Worm (Caenorhabditis elegans): Measurements from ENCODE around the gene F40G9.15.
A peak's percentile ranks its signal among the peaks of the same experiment; 100 is the strongest.

The F40G9.15 gene

ce11 chrIII:191803-192202 is 9.6 kb downstream of the F40G9.15 start, which contains the start of gene sec-20:
Gene sec-20, plus strand, starts transcription at chrIII:192103.
- TF ChIP-seq snu-23 (GFP tag; optimal IDR thresholded peaks at IDR 0.05) (no peak), tlp-1 (tag; optimal IDR thresholded peaks at IDR 0.05) (no peak), lin-35 (GFP tag; optimal IDR thresholded peaks at IDR 0.05) (no peak), unc-62 (GFP tag; optimal IDR thresholded peaks at IDR 0.05) (no peak), ztf-11 (tag; optimal IDR thresholded peaks at IDR 0.05) (no peak)

DNA sequence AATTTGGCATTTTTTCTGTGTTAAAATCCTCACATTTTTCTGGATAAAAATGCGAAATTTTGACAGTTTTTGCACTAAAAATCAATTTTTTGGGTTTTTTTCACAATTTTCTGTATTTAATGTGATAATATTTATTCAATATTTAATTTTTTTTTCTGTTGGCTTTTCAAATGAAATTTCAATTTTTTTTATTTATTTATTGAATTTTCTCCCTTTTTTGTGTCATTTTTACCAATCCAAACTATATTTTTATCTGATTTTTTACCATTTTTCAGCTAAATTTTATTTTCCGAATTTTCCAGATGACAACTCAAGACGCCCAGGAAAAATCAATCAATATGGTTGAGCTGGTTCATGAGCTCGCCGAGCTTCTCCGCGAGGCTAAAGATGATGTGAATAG is 12.0 kb downstream of the F40G9.15 start, which contains the start of gene F40G9.17:
Gene F40G9.17, plus strand, starts transcription at position 301 of the 400 bp plus-strand sequence.
- TF ChIP-seq C16A3.4 (tag; optimal IDR thresholded peaks at IDR 0.05) (no peak), zag-1 (tag; optimal IDR thresholded peaks at IDR 0.05) (no peak), mep-1 (tag; optimal IDR thresholded peaks at IDR 0.05) (no peak), nhr-85 (tag) (peak; percentile 10), lir-3 (tag; optimal IDR thresholded peaks at IDR 0.05; ENCODE audit: poor library complexity) (no peak), tlp-1 (tag; optimal IDR thresholded peaks at IDR 0.05) (no peak), ces-1 (GFP tag; optimal IDR thresholded peaks at IDR 0.05) (no peak)

DNA sequence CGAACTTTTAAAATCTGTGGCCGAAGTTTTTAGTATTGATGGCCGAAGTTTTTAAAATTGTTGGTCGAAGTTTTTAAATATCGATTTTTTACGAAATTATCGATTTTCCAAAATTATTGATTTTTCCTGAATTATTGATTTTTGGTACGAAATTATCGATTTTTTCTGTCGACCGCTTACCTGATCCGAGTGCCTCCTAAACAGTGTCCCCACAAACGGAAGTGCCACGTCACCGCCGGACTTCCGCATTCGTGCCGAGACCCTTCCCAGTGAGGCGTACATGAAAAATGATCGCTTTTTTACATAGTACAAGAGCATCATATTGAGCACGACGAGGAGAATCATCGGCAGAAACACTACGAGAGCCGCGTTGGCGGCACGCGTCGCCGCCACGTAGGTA is 21.8 kb downstream of the F40G9.15 start:
- TF ChIP-seq efl-1 (optimal IDR thresholded peaks at IDR 0.05) (no peak), efl-1 (GFP tag; optimal IDR thresholded peaks at IDR 0.05 in 1 of 2) (peak in 1 of 2 experiments; percentile 67), ceh-8 (GFP tag; optimal IDR thresholded peaks at IDR 0.05) (no peak)

ce11 chrIII:207023-207422 is 24.8 kb downstream of the F40G9.15 start, which contains the start of gene W10C4.1:
Gene W10C4.1, minus strand, starts transcription at chrIII:207123.
- TF ChIP-seq unc-98 (GFP tag; IDR thresholded peaks at IDR 0.05) (no peak), nhr-85 (tag) (peak; percentile 36)

DNA sequence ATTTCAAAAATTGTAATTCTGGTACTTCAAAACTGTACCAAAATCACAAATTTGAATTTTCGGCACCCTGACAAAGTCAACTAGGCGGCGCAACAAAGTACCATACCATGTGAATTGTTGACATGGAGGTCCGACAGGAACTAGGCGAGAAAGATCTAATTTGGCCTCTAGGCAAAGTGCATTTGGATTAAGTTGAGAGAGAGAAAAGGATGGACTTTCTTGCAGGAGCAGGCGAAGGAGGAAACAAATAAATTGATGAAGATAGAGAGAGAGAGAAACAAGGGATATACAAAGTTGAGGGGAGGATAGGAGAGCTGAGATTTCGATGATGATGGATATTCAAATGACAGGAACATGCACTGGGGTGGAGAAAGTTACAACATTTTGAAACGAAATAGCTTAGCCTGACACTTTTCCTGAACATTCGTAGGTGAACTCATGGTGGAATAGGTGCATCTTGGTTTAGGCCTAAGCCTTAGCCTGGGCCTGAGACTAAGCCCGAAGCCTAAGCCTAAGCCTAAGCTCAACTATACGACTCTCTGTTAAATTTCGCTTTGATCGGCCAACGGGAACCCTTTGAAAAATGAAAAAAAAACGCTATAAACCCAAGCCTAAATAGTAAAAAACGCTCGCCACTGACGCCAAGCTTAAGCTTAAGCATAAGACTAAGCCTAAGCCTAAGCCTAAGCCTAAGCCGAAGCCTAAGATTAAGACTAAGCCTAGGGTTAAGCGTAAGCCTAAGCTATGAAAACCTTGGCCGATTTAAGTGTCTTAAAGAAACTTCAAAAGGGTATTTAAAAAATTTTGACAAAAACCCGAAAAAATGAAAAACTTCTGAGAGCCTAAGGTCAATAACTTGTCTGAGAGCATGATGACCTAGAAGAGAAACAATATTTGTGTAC is 26.9 kb downstream of the F40G9.15 start:
- TF ChIP-seq fkh-10 (GFP tag; optimal IDR thresholded peaks at IDR 0.05): peak; percentile 59
- no peak for TF ChIP-seq nhr-28 (tag; optimal IDR thresholded peaks at IDR 0.05)

DNA sequence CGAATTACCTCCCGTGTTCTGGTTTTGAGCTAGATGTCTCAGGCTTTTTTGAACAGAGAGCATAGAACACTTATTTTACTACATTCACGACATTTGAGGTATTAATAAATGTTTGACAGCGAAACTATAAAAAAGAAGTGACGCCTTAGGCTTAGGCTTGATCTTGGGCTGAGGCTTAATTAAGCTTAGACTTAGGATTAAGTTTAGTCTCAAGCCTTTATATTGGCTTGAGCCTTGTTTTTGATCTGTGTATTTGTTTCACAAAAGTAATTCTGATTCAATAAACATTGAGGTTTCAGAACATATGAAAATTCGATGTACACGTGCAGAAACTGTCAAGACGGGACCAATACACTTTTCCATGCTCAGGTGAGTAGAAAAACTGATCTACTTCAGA is 27.5 kb downstream of the F40G9.15 start, which contains the start of gene klp-20:
Gene klp-20, plus strand, starts transcription at position 298 of the 397 bp plus-strand sequence.
- TF ChIP-seq ztf-4 (tag; optimal IDR thresholded peaks at IDR 0.05): no peak
- no peak for TF ChIP-seq ztf-11 (tag; optimal IDR thresholded peaks at IDR 0.05)
- TF ChIP-seq nhr-84 (tag; optimal IDR thresholded peaks at IDR 0.05): no peak
- no peak for TF ChIP-seq nhr-28 (tag; optimal IDR thresholded peaks at IDR 0.05)
- TF ChIP-seq aha-1 (tag; optimal IDR thresholded peaks at IDR 0.05): no peak
- no peak for TF ChIP-seq F16B12.6 (tag; optimal IDR thresholded peaks at IDR 0.05)
- TF ChIP-seq dpl-1 (GFP tag; optimal IDR thresholded peaks at IDR 0.05): no peak
- TF ChIP-seq mdl-1 (tag; optimal IDR thresholded peaks at IDR 0.05): no peak
- no peak for TF ChIP-seq nhr-19 (GFP tag; conservative IDR thresholded peaks at IDR 0.05)
- TF ChIP-seq elt-2 (tag; optimal IDR thresholded peaks at IDR 0.05): no peak
- no peak for TF ChIP-seq sox-4 (tag; optimal IDR thresholded peaks at IDR 0.05)
- TF ChIP-seq unc-62 (GFP tag; optimal IDR thresholded peaks at IDR 0.05): no peak
- no peak for TF ChIP-seq pax-3 (tag; optimal IDR thresholded peaks at IDR 0.05)
- no peak for TF ChIP-seq mep-1 (tag; optimal IDR thresholded peaks at IDR 0.05)

DNA sequence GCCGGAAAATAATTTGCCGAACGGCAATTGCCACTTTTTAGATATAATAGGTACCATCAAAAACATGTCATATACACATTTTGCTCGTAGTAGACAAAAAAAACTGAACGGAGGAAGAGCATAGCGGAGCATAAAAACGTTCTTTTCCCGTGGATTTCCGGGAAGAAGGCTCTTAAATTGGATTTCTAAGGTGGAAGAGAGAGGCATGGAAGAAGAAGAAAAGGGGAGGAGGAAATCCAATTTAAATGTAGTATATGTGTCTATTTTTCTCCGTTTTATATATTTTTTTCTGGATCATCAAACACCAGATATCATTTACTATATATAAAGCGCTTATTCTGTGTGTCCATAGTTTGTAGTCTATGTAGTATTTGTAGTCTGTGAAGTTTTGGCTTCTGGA is 29.2 kb downstream of the F40G9.15 start:
- TF ChIP-seq grh-1 (GFP tag; IDR thresholded peaks at IDR 0.05) (no peak), skn-1 (tag; optimal IDR thresholded peaks at IDR 0.05) (no peak), efl-3 (GFP tag; optimal IDR thresholded peaks at IDR 0.05) (no peak), unc-62 (GFP tag; optimal IDR thresholded peaks at IDR 0.05) (no peak), hpl-2 (GFP tag; optimal IDR thresholded peaks at IDR 0.05) (no peak), fkh-10 (GFP tag; optimal IDR thresholded peaks at IDR 0.05) (peak; percentile 46), ceh-82 (tag; optimal IDR thresholded peaks at IDR 0.05) (no peak), lin-14 (GFP tag; optimal IDR thresholded peaks at IDR 0.05) (peak; percentile 31)
